Worm (Caenorhabditis elegans): Measurements from ENCODE around the gene K05F1.1.

- TF ChIP-seq F13H6.1 (tag; optimal IDR thresholded peaks at IDR 0.05) = peak; percentile 99
- peak; percentile 94 for TF ChIP-seq aly-2 (tag; optimal IDR thresholded peaks at IDR 0.05)
- TF ChIP-seq skn-1 (tag; optimal IDR thresholded peaks at IDR 0.05) = peak; percentile 81
Observed at ce11 chrII:5844694-5845129, 43.5 kb downstream of the K05F1.1 start.

Measured in whole organism, L2 larva.